Worm (Caenorhabditis elegans): ENCODE measurements around the gene T23C6.4.

T23C6.4 gene

ce11 chrX:17176677-17177076 lies 26.9 kb upstream of the T23C6.4 start, which contains the start of gene B0302.4 (continued):
- no peak for TF ChIP-seq fkh-3 (tag; optimal IDR thresholded peaks at IDR 0.05)
- TF ChIP-seq chd-7 (tag; optimal IDR thresholded peaks at IDR 0.05) = no peak
- no peak for TF ChIP-seq lin-40 (tag; optimal IDR thresholded peaks at IDR 0.05)
- TF ChIP-seq ceh-100 (GFP tag; IDR thresholded peaks at IDR 0.05) = no peak
- no peak for TF ChIP-seq pbrm-1 (GFP tag; IDR thresholded peaks at IDR 0.05)

ce11 chrX:17170401-17170800 lies 20.7 kb upstream of the T23C6.4 start:
- no peak for TF ChIP-seq somi-1 (GFP tag; optimal IDR thresholded peaks at IDR 0.05)
- no peak for TF ChIP-seq D2030.7 (GFP tag; IDR thresholded peaks at IDR 0.05)
- TF ChIP-seq sea-2 (GFP tag; IDR thresholded peaks at IDR 0.05) = no peak
- no peak for TF ChIP-seq ztf-6 (GFP tag; IDR thresholded peaks at IDR 0.05)
- TF ChIP-seq egrh-3 (GFP tag; IDR thresholded peaks at IDR 0.05) = no peak

ce11 chrX:17168086-17168485 lies 18.4 kb upstream of the T23C6.4 start:
- no peak for TF ChIP-seq nhr-80 (tag; optimal IDR thresholded peaks at IDR 0.05)
- TF ChIP-seq F57A8.1 (GFP tag; optimal IDR thresholded peaks at IDR 0.05) = no peak
- no peak for TF ChIP-seq sdz-38 (tag; optimal IDR thresholded peaks at IDR 0.05)
- no peak for TF ChIP-seq hmg-20 (GFP tag; IDR thresholded peaks at IDR 0.05)
- TF ChIP-seq madf-6 (GFP tag; IDR thresholded peaks at IDR 0.05) = no peak
- no peak for TF ChIP-seq hmg-1.2 (GFP tag; IDR thresholded peaks at IDR 0.05)
- TF ChIP-seq rpc-1 (optimal IDR thresholded peaks at IDR 0.05) = no peak
- no peak for TF ChIP-seq rpc-1 (tag; optimal IDR thresholded peaks at IDR 0.05)
- TF ChIP-seq F37B4.10 (GFP tag; IDR thresholded peaks at IDR 0.05) = no peak
- TF ChIP-seq C06A6.2 (GFP tag; conservative IDR thresholded peaks at IDR 0.05) = no peak
- TF ChIP-seq ceh-58 (GFP tag; IDR thresholded peaks at IDR 0.05) = no peak
- no peak for TF ChIP-seq rcor-1 (GFP tag; IDR thresholded peaks at IDR 0.05)
- TF ChIP-seq Y56A3A.18 (GFP tag; IDR thresholded peaks at IDR 0.05) = no peak
- no peak for TF ChIP-seq ztf-3 (GFP tag; optimal IDR thresholded peaks at IDR 0.05)

- TF ChIP-seq T07F8.4 (tag; optimal IDR thresholded peaks at IDR 0.05) (no peak), nhr-27 (tag; optimal IDR thresholded peaks at IDR 0.05) (no peak), K11D2.4 (GFP tag; IDR thresholded peaks at IDR 0.05) (no peak), F22D6.2 (tag; optimal IDR thresholded peaks at IDR 0.05) (no peak), efl-1 (GFP tag; optimal IDR thresholded peaks at IDR 0.05) (no peak), ztf-26 (tag; optimal IDR thresholded peaks at IDR 0.05) (no peak), dox-1 (GFP tag; IDR thresholded peaks at IDR 0.05) (no peak), hlh-12 (tag; optimal IDR thresholded peaks at IDR 0.05) (no peak), nhr-179 (tag; optimal IDR thresholded peaks at IDR 0.05) (no peak), lsy-27 (tag; optimal IDR thresholded peaks at IDR 0.05; ENCODE audit: borderline replicate concordance, insufficient read depth) (no peak), zim-3 (tag; optimal IDR thresholded peaks at IDR 0.05) (no peak), mcd-1 (GFP tag; IDR thresholded peaks at IDR 0.05) (no peak), gei-17 (GFP tag; optimal IDR thresholded peaks at IDR 0.05) (no peak), snpc-1.3 (tag; optimal IDR thresholded peaks at IDR 0.05; ENCODE audit: insufficient read depth) (no peak)
These were observed 8.1 kb upstream of the T23C6.4 start, which contains the start of gene npr-21 for ce11 chrX:17157868-17158267. Gene npr-21 (minus strand): TSS chrX:17157968.

Data from whole organism, young adult.